Worm (Caenorhabditis elegans): Measurements from ENCODE around the gene pqn-42.

Gene pqn-42

ce11 chrII:2421185-2421584, 37.6 kb downstream of the pqn-42 start:
- peak; percentile 57 for TF ChIP-seq pqm-1 (tag; optimal IDR thresholded peaks at IDR 0.05)
- peak; percentile 52 for TF ChIP-seq elt-2 (tag; optimal IDR thresholded peaks at IDR 0.05)
- peak; percentile 36 for TF ChIP-seq pha-4 (tag; optimal IDR thresholded peaks at IDR 0.05)
- TF ChIP-seq fkh-10 (GFP tag; optimal IDR thresholded peaks at IDR 0.05), result no peak

- TF ChIP-seq skn-1 (tag; optimal IDR thresholded peaks at IDR 0.05) (no peak), pqm-1 (tag; optimal IDR thresholded peaks at IDR 0.05) (peak; percentile 24), pha-4 (tag; optimal IDR thresholded peaks at IDR 0.05) (peak; percentile 62), elt-2 (tag; optimal IDR thresholded peaks at IDR 0.05) (peak; percentile 62)
Observed at ce11 chrII:2420685-2421084, 38.1 kb downstream of the pqn-42 start.

ce11 chrII:2418836-2419235, 39.9 kb downstream of the pqn-42 start, which contains the start of gene fbxc-20:
Gene fbxc-20 (plus strand): TSS chrII:2419136.
- TF ChIP-seq unc-62 (GFP tag; optimal IDR thresholded peaks at IDR 0.05) (no peak), daf-12 (tag; optimal IDR thresholded peaks at IDR 0.05) (no peak), fos-1 (tag; optimal IDR thresholded peaks at IDR 0.05) (no peak), lin-39 (tag; optimal IDR thresholded peaks at IDR 0.05) (no peak), nhr-67 (tag; optimal IDR thresholded peaks at IDR 0.05) (no peak), fkh-10 (GFP tag; optimal IDR thresholded peaks at IDR 0.05) (no peak), ztf-11 (tag; optimal IDR thresholded peaks at IDR 0.05) (no peak), nhr-28 (tag; optimal IDR thresholded peaks at IDR 0.05) (no peak), fkh-2 (tag; optimal IDR thresholded peaks at IDR 0.05) (no peak)

ce11 chrII:2417889-2418288, 40.9 kb downstream of the pqn-42 start, which contains the start of the genes F42G2.5 and F42G2.7:
Gene F42G2.5 (minus strand): TSS chrII:2417989.
Gene F42G2.7 (plus strand): TSS chrII:2418158.
- TF ChIP-seq nhr-77 (tag; optimal IDR thresholded peaks at IDR 0.05), result no peak
- TF ChIP-seq ama-1 (optimal IDR thresholded peaks at IDR 0.05), result no peak
- TF ChIP-seq ceh-16 (tag; optimal IDR thresholded peaks at IDR 0.05), result no peak
- peak; percentile 44 for TF ChIP-seq elt-2 (tag; optimal IDR thresholded peaks at IDR 0.05)

ce11 chrII:2415439-2415838, 43.3 kb downstream of the pqn-42 start, which contains the start of gene fbxa-4:
Gene fbxa-4 (minus strand): TSS chrII:2415531.
- TF ChIP-seq pqm-1 (tag; optimal IDR thresholded peaks at IDR 0.05) (peak; percentile 70), R02D3.7 (tag; optimal IDR thresholded peaks at IDR 0.05) (no peak), jun-1 (tag; optimal IDR thresholded peaks at IDR 0.05) (peak; percentile 16), elt-2 (tag; optimal IDR thresholded peaks at IDR 0.05) (peak; percentile 76), pha-4 (tag; optimal IDR thresholded peaks at IDR 0.05) (peak; percentile 72)

ce11 chrII:2412649-2413048, 46.1 kb downstream of the pqn-42 start, which contains the start of gene fbxa-182:
Gene fbxa-182 (minus strand): TSS chrII:2412749.
- TF ChIP-seq pha-4 (tag; optimal IDR thresholded peaks at IDR 0.05) (peak; percentile 8), pqm-1 (tag; optimal IDR thresholded peaks at IDR 0.05) (peak; percentile 37), elt-1 (tag; optimal IDR thresholded peaks at IDR 0.05) (no peak), ceh-9 (tag; optimal IDR thresholded peaks at IDR 0.05) (no peak), nhr-43 (tag; optimal IDR thresholded peaks at IDR 0.05; ENCODE audit: poor library complexity, severe bottlenecking) (no peak), ztf-11 (tag; optimal IDR thresholded peaks at IDR 0.05) (no peak), elt-2 (tag; optimal IDR thresholded peaks at IDR 0.05) (peak; percentile 54), lin-15B (tag; optimal IDR thresholded peaks at IDR 0.05) (no peak)

- TF ChIP-seq hmg-11 (tag; optimal IDR thresholded peaks at IDR 0.05) (no peak), unc-39 (tag; optimal IDR thresholded peaks at IDR 0.05) (no peak), nhr-11 (tag; optimal IDR thresholded peaks at IDR 0.05) (no peak), jun-1 (tag; optimal IDR thresholded peaks at IDR 0.05) (no peak), nhr-28 (tag; optimal IDR thresholded peaks at IDR 0.05) (no peak), nhr-67 (tag; optimal IDR thresholded peaks at IDR 0.05) (no peak), nhr-77 (tag; optimal IDR thresholded peaks at IDR 0.05) (no peak), sea-2 (GFP tag; optimal IDR thresholded peaks at IDR 0.05) (no peak), ceh-28 (tag; optimal IDR thresholded peaks at IDR 0.05) (no peak), egl-5 (tag; optimal IDR thresholded peaks at IDR 0.05) (no peak)
Observed at ce11 chrII:2411555-2411954, 47.2 kb downstream of the pqn-42 start.

- TF ChIP-seq aly-2 (tag; optimal IDR thresholded peaks at IDR 0.05) (no peak), lin-39 (tag; optimal IDR thresholded peaks at IDR 0.05) (no peak), nhr-12 (tag; optimal IDR thresholded peaks at IDR 0.05) (no peak), lin-15B (tag; optimal IDR thresholded peaks at IDR 0.05) (no peak), nhr-77 (tag; optimal IDR thresholded peaks at IDR 0.05) (no peak), hmg-11 (tag; optimal IDR thresholded peaks at IDR 0.05) (no peak), ceh-16 (tag; optimal IDR thresholded peaks at IDR 0.05) (no peak), eor-1 (tag; optimal IDR thresholded peaks at IDR 0.05) (no peak), jun-1 (tag; optimal IDR thresholded peaks at IDR 0.05) (no peak), fkh-10 (GFP tag; optimal IDR thresholded peaks at IDR 0.05) (no peak), nhr-23 (tag; optimal IDR thresholded peaks at IDR 0.05) (no peak), skn-1 (tag; optimal IDR thresholded peaks at IDR 0.05) (no peak), nhr-67 (tag; optimal IDR thresholded peaks at IDR 0.05) (no peak), pha-4 (tag; optimal IDR thresholded peaks at IDR 0.05) (no peak)
Observed at ce11 chrII:2411093-2411492, 47.7 kb downstream of the pqn-42 start.
